Fruit fly (Drosophila melanogaster) whole organism: ENCODE measurements around the gene CG11398.

Experiments used
- CG8478 ChIP-seq: fragments of >200 bp; optimal IDR thresholded peaks from 2 replicates; lab custom pipeline; 2018; ENCODE audit warnings: inconsistent platforms
- Dll ChIP-seq: fragments of >200 bp; optimal IDR thresholded peaks from 2 replicates; lab custom pipeline; 2017
- EcR ChIP-seq, 2 experiments: fragments of >200 bp; optimal IDR thresholded peaks; 2 replicates each; lab custom pipeline; 2017; ENCODE audit warnings: missing biosample characterization in 2 of 2, missing genetic modification characterization in 2 of 2, missing genetic modification reagents in 2 of 2
- pan ChIP-seq: fragments of >200 bp; optimal IDR thresholded peaks from 2 replicates; lab custom pipeline; 2017
- psq ChIP-seq: fragments of >200 bp; optimal IDR thresholded peaks from 2 replicates; lab custom pipeline; 2017
- usp ChIP-seq: fragments of >200 bp; optimal IDR thresholded peaks from 2 replicates; lab custom pipeline; 2017; ENCODE audit warnings: missing biosample characterization, missing genetic modification characterization, mixed read lengths

DNA sequence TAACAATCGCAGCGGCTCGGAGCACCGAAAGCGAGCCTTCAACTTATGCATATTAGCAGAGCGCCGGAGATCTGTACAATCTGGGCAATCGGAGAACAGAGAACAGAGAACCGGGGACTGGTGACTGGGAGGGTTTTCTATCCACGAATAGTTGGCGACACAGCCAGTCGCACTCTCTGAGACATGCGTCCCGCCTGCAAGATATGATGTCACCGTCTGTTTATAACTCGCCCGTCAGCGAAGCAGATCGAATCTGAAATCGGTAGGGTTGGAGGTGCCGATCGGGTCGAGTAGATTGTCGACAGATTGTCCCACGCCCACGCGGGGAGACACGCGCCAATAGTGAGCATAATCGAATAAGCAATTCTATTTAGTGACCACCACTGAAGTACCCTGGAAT lies 27.1 kb upstream of the CG11398 start:
- no peak for TF ChIP-seq pan (lab: Kevin White, UChicago)
- TF ChIP-seq Dll (lab: Kevin White, UChicago), result no peak
- TF ChIP-seq EcR (GFP tag; optimal IDR thresholded peaks at IDR 0.05; lab: Kevin White, UChicago), result no peak
- TF ChIP-seq psq (lab: Kevin White, UChicago), result no peak
- no peak for TF ChIP-seq CG8478 (lab: Kevin White, UChicago)
- no peak for TF ChIP-seq usp (GFP tag; lab: Kevin White, UChicago)
